Fruit fly (Drosophila melanogaster): ENCODE results near the gene CG3638.

CG3638 gene

DNA sequence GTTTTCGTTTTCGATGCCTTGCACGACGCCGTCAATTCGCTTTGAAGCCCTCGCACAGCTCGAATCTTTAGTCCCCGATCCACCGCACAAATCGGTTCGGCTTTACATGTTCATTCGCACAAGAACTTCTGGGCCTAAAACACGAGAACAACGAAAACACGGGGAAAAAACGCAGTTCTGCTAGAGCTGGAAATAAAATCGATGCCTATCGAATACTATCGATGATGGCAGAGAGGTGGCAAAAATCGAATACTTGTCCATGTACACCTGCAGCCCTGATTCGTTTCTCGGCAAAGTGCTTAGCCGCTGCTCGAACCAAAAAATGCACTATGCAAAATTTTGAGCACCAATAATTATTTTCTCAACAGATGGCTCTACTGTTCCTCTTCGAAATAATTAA is at the start of gene CG3638:
Gene CG3638, minus strand, starts transcription at position 210 of the 400 bp plus-strand sequence.
- TF ChIP-seq noc (tag; optimal IDR thresholded peaks at IDR 0.05): no peak

DNA sequence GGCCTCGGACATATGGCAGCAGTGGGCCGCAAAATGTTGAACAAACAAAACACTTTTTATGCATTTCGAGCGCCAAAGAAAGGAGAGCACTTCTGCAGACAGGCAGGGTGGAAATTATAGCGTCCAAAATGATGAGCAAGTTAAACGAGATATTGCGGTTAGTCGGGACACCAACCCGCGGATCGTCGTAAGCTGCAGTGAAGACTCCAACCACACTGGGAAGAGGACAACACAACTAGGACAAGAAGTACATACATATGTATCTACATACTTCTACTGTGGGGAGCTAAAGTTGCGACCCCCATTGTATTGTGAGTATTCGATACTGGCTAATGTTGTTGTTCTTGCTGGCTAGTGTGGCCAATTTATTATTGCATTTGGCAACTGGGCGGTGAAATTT is 49.7 kb upstream of the CG3638 start:
- TF ChIP-seq noc (tag; optimal IDR thresholded peaks at IDR 0.05): no peak

DNA sequence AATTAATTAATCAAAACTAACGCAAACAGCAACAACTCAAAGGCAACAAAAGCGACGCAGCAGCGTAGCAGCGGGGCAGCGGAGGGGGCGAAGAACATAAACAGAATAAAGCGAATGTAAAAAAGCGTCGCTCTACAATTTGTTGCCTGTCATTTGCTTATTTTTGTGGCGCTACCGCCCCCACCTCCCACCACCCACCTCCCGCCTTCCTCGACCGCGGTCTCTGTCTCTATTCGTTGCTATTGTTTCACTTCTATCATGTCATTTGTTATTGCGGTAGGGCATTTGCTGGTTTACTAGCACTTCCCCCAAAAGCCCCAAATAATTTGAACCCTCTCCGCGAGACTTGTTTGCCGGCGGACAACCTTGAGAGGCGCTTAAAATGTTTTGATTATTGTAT is 48.8 kb upstream of the CG3638 start:
- TF ChIP-seq noc (tag; optimal IDR thresholded peaks at IDR 0.05): no peak

DNA sequence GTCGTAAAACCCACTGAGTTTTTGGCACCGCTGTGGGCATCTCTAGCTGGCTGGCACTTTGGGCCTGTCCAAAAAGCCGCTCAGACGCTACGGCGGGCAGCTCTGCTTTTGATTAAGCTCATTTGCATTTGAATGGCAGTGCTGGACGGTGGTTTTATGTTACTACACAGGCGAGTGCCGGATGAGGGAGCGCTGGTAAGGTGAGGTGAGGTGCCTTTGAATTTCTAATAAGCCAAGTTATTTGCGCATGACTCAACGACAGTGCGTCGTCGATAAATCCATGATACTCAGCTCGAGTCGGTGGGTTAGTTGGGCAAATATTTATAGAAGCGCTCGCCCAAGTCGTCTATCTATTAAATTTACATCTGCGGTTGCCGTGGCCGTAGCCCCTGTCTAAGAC is 47.8 kb upstream of the CG3638 start:
- TF ChIP-seq noc (tag; optimal IDR thresholded peaks at IDR 0.05): no peak

DNA sequence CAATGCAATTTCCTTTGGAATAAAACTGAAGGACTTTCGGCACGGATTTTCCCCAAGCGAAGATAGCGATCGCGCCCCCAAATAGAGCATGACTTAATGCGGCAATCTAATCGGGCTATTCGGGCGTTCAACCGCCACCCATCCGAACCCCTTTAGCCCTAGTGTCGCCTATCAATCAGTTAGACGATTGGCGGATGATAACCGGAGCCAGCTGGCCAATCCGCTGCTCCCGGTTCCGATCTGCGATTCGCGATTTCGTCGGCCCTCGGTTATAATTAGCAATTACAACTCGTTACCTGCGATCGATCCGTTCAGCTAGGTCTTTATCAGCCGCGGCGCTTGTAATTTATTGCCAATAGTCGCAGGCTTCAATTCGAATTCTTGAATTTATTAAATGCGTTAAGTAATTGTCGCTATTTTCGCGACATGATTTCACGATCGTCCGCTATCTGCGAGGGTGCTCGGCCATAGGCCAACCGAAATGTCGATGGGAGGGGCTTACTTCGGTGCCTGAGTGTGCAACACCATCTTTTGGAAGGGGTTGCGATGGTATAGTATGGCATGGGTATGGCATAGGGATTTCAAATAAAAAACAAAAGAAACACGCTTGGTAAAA is 46.6 kb upstream of the CG3638 start:
- no peak for TF ChIP-seq noc (tag; optimal IDR thresholded peaks at IDR 0.05)

DNA sequence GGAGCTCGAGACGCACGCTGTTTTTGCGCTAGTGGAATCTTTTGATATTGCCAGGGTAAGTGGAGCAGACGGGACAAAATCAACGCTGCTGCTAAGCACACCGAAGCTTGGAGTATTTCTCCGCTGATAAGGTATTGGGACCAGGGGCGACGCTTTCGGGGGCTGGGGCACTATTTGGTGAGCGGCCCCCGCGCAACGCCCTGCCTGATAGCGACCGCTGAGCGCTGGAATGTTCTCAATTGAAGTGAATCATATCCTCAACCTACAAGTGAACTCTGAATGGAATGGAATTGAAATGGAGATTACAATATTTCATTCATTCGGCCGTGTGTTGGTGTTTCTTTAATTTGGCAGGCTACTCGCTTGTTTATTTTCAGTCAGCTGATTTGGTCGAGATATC is 45.9 kb upstream of the CG3638 start:
- TF ChIP-seq noc (tag; optimal IDR thresholded peaks at IDR 0.05): no peak

DNA sequence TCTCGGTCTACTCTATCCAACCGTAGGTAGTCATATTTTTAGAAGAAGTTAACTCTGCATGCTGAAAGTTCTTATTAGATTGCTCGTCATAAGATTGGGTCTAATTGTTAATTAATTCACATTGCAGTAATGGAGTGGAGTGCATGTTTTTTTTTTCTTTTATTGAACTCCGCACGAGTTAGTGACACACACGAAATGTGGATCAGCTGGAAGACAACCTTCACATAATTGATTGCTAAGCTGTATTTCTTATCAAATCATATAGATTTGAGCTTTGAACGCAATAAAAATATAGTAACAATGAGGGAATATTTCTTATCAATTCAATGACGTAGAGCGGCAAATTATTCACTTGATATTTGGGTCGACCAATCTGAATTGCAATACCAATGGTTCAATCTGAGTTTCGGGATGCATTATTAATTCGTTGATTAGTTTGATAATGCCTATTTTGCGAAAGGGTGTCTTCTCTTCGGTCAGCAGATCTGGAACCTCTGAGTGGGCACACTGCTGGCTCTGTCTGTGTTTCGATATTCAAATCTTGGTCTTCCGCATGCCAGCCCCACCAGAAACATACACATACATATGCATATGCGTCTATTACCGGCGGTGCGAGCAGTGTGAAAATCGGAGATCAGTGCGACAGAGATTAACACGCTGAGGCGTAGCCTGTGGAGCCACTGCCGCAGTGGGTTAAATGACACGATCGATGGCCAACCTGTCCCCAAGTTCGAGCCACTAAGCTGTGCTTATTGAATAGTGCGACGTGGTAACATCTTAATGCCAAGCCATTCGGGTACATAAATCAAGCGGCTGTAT is 42.5 kb upstream of the CG3638 start:
- no peak for TF ChIP-seq noc (tag; optimal IDR thresholded peaks at IDR 0.05)

DNA sequence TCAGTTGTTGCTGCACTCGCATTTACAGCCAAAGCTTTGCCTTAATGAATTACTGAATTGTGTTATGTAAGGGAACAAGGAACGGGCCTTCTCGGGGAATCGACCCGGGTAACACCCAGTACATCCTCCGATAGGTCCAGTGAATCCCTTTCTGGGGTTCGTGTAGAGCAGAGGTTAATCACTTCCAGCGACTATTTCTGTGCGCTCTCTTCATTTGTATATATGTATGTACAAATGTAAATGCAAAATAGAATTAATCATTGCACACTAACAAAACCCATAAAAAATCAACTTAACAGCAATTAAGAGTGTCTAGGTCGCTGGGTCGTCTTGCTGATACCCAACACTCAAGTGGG is 41.0 kb upstream of the CG3638 start:
- TF ChIP-seq noc (tag; optimal IDR thresholded peaks at IDR 0.05): no peak

DNA sequence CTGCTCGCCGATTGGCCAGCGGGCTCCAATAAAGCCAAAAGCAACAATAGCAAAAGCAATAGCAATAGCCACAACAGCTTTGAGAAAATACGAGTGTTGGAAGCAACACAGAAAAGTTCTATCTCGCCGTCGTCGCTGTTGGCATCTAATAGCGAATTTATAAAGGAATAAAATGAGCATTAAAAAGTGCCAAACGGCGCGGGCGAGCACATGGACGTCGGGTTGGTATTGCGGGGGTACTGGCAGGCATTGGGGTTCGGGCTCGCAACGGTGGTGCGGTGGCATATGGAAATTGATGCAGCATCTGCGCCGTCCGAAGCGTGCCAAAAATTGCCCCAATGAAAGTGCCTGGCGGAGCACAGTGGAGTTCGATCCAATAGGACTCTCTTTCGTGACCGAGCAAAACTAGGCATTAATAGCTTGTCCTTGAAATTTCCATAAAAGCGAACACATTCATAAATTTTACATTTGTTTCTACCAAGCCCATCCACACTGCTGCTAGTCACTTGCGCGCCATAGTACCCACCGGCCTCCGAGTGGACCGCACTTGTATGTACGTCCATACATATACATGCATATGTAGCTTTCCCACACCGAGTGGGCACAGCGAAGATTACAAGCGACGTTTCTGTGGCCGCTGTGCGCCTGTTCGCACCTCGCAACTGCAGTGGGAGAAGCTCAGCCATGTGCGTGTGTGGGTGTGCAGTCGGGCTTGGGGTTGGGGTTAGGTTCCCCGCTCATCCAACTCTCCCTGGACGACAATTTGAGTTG is 40.5 kb upstream of the CG3638 start:
- peak; percentile 77 for TF ChIP-seq noc (tag; optimal IDR thresholded peaks at IDR 0.05)

DNA sequence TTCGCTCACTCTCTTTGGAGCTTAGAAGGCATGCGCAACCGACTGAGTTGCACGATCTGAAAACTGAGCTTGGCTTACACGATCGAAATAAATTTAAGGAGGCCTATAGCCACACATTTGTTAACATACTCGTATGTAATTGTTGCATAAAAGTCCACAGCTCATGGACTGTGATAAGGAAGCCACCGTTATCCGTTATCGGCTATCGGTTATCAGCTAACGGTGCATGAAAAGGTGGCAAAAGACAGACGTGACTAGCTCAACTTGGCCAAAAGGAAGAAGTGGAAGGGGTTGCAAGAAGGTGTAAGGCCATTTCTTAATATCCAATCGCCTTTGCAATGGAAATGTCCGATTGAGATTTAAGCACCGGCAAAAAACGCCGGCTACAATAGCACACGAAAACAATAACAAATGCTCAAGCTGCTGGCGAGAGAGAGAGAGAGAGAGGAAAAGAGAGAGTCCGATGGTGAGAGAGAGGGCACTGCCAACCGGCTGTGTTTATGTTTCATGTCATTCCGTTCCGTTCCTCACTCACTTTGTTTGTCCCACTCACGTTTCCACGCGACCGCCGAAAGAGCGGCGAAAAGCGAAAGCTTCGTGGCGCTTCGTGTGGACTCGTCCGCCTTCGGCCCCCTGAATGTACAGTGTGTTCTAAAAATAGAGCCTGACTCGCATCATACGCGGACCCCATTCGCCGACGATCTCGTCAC is 39.7 kb upstream of the CG3638 start:
- TF ChIP-seq noc (tag; optimal IDR thresholded peaks at IDR 0.05): no peak

DNA sequence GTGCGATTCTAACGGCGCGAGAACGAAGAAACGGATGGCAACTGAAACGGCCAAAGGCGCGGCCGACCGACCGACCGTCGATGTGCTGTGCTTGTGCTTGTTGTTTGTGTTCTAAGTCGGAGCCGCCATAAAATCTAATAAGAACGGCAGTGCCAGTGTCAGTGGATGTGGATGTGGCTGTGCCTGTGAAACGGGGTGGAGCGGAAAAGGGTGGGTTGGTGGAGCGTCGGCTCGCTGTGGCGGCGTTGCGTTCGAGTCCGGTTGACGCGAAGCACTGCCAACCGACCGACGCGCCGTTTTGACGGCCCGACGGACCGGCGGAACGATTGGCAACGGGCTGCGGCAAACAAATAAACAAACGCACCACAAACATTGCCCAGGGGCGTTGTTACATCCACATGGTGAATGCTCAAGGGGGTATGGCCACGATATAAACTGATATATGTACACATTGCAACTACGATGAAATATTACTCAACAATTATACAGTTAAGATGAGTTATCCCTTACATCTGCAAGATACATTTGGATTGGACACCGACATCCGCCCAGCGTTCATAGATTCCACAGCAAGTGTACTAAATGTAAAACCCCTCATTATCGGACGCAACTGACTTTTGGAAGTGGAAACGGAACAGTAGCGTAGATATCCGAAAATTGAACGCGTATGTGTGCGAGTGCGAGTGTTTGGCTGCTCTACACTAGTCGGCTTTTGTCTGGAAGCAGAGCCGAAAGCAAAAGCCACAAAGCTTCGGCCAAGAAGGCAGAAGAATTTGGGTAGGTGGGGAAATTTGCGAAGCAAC is 38.7 kb upstream of the CG3638 start, which contains the start of gene Atf3:
Gene Atf3, minus strand, starts transcription at position 267 of the 803 bp plus-strand sequence.
- peak; percentile 100 for TF ChIP-seq noc (tag; optimal IDR thresholded peaks at IDR 0.05)

DNA sequence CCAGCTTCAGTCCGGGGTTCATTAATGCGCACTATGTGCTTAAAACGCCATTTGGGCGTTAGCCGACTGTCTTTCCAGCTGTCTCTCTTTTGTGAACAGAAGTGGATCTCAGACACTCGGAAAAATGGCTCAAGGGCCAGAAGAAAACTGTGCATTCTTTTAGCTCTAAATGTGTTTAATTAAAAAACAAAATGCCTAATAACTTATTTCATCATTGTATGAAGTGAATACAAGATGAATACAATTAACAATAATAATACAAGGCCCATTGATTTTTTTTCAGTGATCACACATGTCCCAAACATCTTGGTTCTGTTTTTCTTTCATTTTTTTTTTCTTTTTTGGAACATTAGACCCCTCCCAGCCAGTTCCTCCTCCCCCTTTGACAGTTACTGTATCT is 36.4 kb upstream of the CG3638 start:
- no peak for TF ChIP-seq noc (tag; optimal IDR thresholded peaks at IDR 0.05)

DNA sequence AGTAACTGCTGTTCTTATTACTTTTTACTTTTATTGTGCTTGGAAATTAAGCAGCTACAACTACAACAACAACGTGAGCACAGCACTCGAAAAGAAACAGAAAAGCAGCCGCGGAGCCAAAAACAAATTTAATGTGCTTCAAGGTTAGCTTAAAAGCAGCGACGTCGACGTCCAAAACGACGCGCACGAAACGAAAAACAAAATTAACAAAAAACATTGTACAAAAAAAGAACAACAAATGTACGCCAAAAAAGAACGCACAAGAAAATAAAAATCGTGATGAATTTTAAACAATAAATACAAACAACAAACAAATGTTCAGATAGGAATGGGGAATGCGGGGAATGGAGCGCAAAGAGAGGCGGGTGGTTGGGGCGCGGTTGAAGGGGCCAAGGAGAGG is 34.6 kb upstream of the CG3638 start:
- TF ChIP-seq noc (tag; optimal IDR thresholded peaks at IDR 0.05): no peak

DNA sequence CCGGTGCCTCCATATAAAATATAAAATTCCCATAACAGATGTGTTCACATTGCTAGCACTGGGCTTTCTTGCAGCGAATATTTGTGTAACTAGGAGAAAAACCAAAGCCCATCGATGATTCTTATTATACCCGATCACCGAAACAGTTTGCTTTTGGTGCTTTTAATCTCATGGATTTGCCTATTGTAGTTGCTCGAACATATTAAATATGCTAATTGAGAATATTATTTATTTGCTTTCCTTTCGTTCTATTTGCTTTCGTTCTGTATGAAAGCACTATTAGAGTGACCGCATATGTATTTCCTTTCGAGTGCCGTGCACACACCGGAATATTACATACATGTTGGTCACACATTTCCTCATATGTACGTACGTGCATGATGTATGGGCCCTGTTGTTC is 34.2 kb upstream of the CG3638 start:
- peak; percentile 68 for TF ChIP-seq noc (tag; optimal IDR thresholded peaks at IDR 0.05)

DNA sequence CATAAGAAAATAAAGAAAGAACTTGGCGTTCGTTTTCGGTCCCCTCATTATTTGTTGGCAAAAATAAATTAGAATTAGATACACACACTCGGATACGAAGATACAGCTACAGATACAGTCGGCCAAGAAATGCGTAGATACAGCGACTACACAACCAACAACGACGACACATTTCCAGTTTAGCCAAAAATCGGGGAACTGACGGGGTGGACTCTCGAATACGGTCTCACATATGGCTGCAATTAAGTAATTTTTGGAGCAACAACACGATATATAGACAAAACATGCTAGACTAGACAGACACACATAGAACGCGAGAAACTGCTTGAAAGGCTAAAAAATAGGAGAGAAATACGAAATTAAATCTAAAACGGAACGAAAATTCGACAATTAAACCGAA is 33.7 kb upstream of the CG3638 start:
- no peak for TF ChIP-seq noc (tag; optimal IDR thresholded peaks at IDR 0.05)
